Fruit fly (Drosophila melanogaster) whole organism, embryonic: ENCODE results near the gene CG13634.
A peak's percentile ranks its signal among the peaks of the same experiment; 100 is the strongest.

Experiments used
- Ada2b ChIP-seq: fragments of 200-800 bp; sonication (Bioruptor generic); IDR thresholded peaks from 2 replicates; pipeline ENCODE4 v1.3.6; 2022; ENCODE audit warnings: missing biosample characterization, missing genetic modification characterization
- Adf1 ChIP-seq: fragments of 200-800 bp; sonication (Bioruptor generic); IDR thresholded peaks from 2 replicates; pipeline ENCODE4 v1.3.6; 2022; ENCODE audit warnings: missing biosample characterization, missing genetic modification characterization
- CG10959 ChIP-seq: fragments of 200-800 bp; sonication (Bioruptor generic); IDR thresholded peaks from 2 replicates; pipeline ENCODE4 v1.3.6; 2022; ENCODE audit warnings: missing biosample characterization, missing genetic modification characterization
- CG11723 ChIP-seq: fragments of 200-800 bp; sonication (Bioruptor generic); optimal IDR thresholded peaks from 2 replicates; lab custom pipeline; 2017; ENCODE audit warnings: missing biosample characterization, mild to moderate bottlenecking, missing genetic modification characterization
- CG12942 ChIP-seq: fragments of 200-800 bp; sonication (Bioruptor generic); optimal IDR thresholded peaks from 3 replicates; lab custom pipeline; 2016; ENCODE audit warnings: missing biosample characterization, missing genetic modification characterization
- CG15696 ChIP-seq: fragments of 200-800 bp; sonication (Bioruptor generic); optimal IDR thresholded peaks from 2 replicates; lab custom pipeline; 2019; ENCODE audit warnings: missing biosample characterization, mild to moderate bottlenecking, missing genetic modification characterization, moderate library complexity
- CG18262 ChIP-seq: fragments of 200-800 bp; optimal IDR thresholded peaks from 3 replicates; lab custom pipeline; 2019; ENCODE audit warnings: missing biosample characterization, mild to moderate bottlenecking, missing genetic modification characterization, moderate library complexity
- CG18476 ChIP-seq: fragments of 200-800 bp; sonication (Bioruptor generic); optimal IDR thresholded peaks from 2 replicates; lab custom pipeline; 2016; ENCODE audit warnings: missing biosample characterization, mild to moderate bottlenecking, missing genetic modification characterization
- CG18764 ChIP-seq: fragments of 200-800 bp; sonication (Bioruptor generic); optimal IDR thresholded peaks from 3 replicates; lab custom pipeline; 2016; ENCODE audit warnings: missing biosample characterization, missing genetic modification characterization
- CG2712 ChIP-seq: fragments of 200-800 bp; optimal IDR thresholded peaks from 3 replicates; lab custom pipeline; 2019; ENCODE audit warnings: missing biosample characterization, mild to moderate bottlenecking, missing genetic modification characterization, moderate library complexity
- CG3065 ChIP-seq: fragments of 200-800 bp; sonication (Bioruptor generic); optimal IDR thresholded peaks from 2 replicates; lab custom pipeline; 2016; ENCODE audit warnings: missing biosample characterization, missing genetic modification characterization
- CG3163 ChIP-seq: fragments of 200-800 bp; sonication (Bioruptor generic); optimal IDR thresholded peaks from 3 replicates; lab custom pipeline; 2016; ENCODE audit warnings: missing biosample characterization, missing genetic modification characterization
- CG3407 ChIP-seq: fragments of 200-800 bp; sonication (Bioruptor generic); optimal IDR thresholded peaks from 2 replicates; lab custom pipeline; 2018; ENCODE audit warnings: missing biosample characterization, mild to moderate bottlenecking, missing genetic modification characterization
- CG34224 ChIP-seq: fragments of 200-800 bp; sonication (Bioruptor generic); IDR thresholded peaks from 3 replicates; pipeline ENCODE4 v1.3.6; 2022; ENCODE audit warnings: missing biosample characterization, missing genetic modification characterization; ENCODE audit not compliant: partially characterized antibody
- CG4424 ChIP-seq: fragments of 200-800 bp; sonication (Bioruptor generic); optimal IDR thresholded peaks from 3 replicates; lab custom pipeline; 2016; ENCODE audit warnings: missing biosample characterization, missing genetic modification characterization
- CG4707 ChIP-seq: fragments of 200-800 bp; sonication (Bioruptor generic); optimal IDR thresholded peaks from 2 replicates; lab custom pipeline; 2018; ENCODE audit warnings: missing biosample characterization, mild to moderate bottlenecking, missing genetic modification characterization, moderate library complexity
- CG6689 ChIP-seq: fragments of 200-800 bp; sonication (Bioruptor generic); IDR thresholded peaks from 2 replicates; pipeline ENCODE4 v1.3.6; 2022; ENCODE audit warnings: missing biosample characterization, missing genetic modification characterization
- CG7271 ChIP-seq: fragments of 200-800 bp; sonication (Bioruptor generic); optimal IDR thresholded peaks from 2 replicates; lab custom pipeline; 2018; ENCODE audit warnings: missing biosample characterization, mild to moderate bottlenecking, missing genetic modification characterization, moderate library complexity
- CG7987 ChIP-seq: fragments of 200-800 bp; sonication (Bioruptor generic); optimal IDR thresholded peaks from 2 replicates; lab custom pipeline; 2018; ENCODE audit warnings: missing biosample characterization, mild to moderate bottlenecking, missing genetic modification characterization, moderate library complexity
- CG9215 ChIP-seq: fragments of 200-800 bp; sonication (Bioruptor generic); IDR thresholded peaks from 2 replicates; pipeline ENCODE4 v1.3.6; 2022; ENCODE audit warnings: missing biosample characterization, missing genetic modification characterization
- Deaf1 ChIP-seq: fragments of 200-800 bp; optimal IDR thresholded peaks from 3 replicates; lab custom pipeline; 2019; ENCODE audit warnings: missing biosample characterization, mild to moderate bottlenecking, missing genetic modification characterization, moderate library complexity
- Dfd ChIP-seq, 2 experiments: fragments of >200 bp; optimal IDR thresholded peaks; 2 replicates each; lab custom pipeline; 2017; ENCODE audit warnings: missing biosample characterization in 2 of 2, missing genetic modification characterization in 2 of 2
- Doc3 ChIP-seq: fragments of 200-800 bp; sonication (Bioruptor generic); IDR thresholded peaks from 3 replicates; pipeline ENCODE4 v1.3.6; 2022; ENCODE audit warnings: missing biosample characterization, missing genetic modification characterization; ENCODE audit not compliant: partially characterized antibody
- Fer2 ChIP-seq: fragments of 200-800 bp; sonication (Bioruptor generic); optimal IDR thresholded peaks from 2 replicates; lab custom pipeline; 2018; ENCODE audit warnings: missing biosample characterization, mild to moderate bottlenecking, missing genetic modification characterization, moderate library complexity
- H2.0 ChIP-seq: fragments of 200-800 bp; sonication (Bioruptor generic); IDR thresholded peaks from 2 replicates; pipeline ENCODE4 v1.3.6; 2022; ENCODE audit warnings: missing biosample characterization, missing genetic modification characterization
- Hand ChIP-seq: fragments of 200-800 bp; sonication (Bioruptor generic); optimal IDR thresholded peaks from 2 replicates; lab custom pipeline; 2017; ENCODE audit warnings: mild to moderate bottlenecking, missing biosample characterization, missing genetic modification reagents, missing genetic modification characterization
- Hr78 ChIP-seq, 2 experiments: fragments of 200-800 bp in 1 of 2; fragments of >200 bp in 1 of 2; sonication (Bioruptor generic) in 1 of 2; optimal IDR thresholded peaks; 2 replicates each; lab custom pipeline; 2017 to 2019; ENCODE audit warnings: missing biosample characterization in 2 of 2, missing genetic modification characterization in 2 of 2, mild to moderate bottlenecking in 1 of 2, moderate library complexity in 1 of 2
- Scr ChIP-seq: fragments of 200-800 bp; sonication (Bioruptor generic); IDR thresholded peaks from 2 replicates; pipeline ENCODE4 v1.3.6; 2022; ENCODE audit warnings: missing biosample characterization, missing genetic modification characterization; ENCODE audit not compliant: partially characterized antibody
- TFAM ChIP-seq: fragments of 200-800 bp; sonication (Bioruptor generic); optimal IDR thresholded peaks from 2 replicates; lab custom pipeline; 2017; ENCODE audit warnings: missing biosample characterization, missing genetic modification characterization, inconsistent platforms
- br ChIP-seq: fragments of >200 bp; optimal IDR thresholded peaks from 2 replicates; lab custom pipeline; 2017
- dmrt99B ChIP-seq: fragments of 200-800 bp; sonication (Bioruptor generic); optimal IDR thresholded peaks from 2 replicates; lab custom pipeline; 2018; ENCODE audit warnings: missing biosample characterization, mild to moderate bottlenecking, missing genetic modification characterization, moderate library complexity
- ewg ChIP-seq: fragments of 200-800 bp; sonication (Bioruptor generic); optimal IDR thresholded peaks from 3 replicates; lab custom pipeline; 2017; ENCODE audit warnings: mild to moderate bottlenecking, missing biosample characterization, missing genetic modification reagents, missing genetic modification characterization
- fd102C ChIP-seq: fragments of 200-800 bp; sonication (Bioruptor generic); optimal IDR thresholded peaks from 2 replicates; lab custom pipeline; 2018; ENCODE audit warnings: missing biosample characterization, mild to moderate bottlenecking, missing genetic modification characterization, moderate library complexity
- gt ChIP-seq: fragments of 200-800 bp; sonication (Bioruptor generic); IDR thresholded peaks from 2 replicates; pipeline ENCODE4 v1.3.6; 2022; ENCODE audit warnings: missing biosample characterization, missing genetic modification characterization
- ken ChIP-seq: fragments of 200-800 bp; sonication (Bioruptor generic); IDR thresholded peaks from 3 replicates; pipeline ENCODE4 v1.3.6; 2022; ENCODE audit warnings: missing biosample characterization, missing genetic modification characterization
- mld ChIP-seq: fragments of 200-800 bp; sonication (Bioruptor generic); IDR thresholded peaks from 3 replicates; pipeline ENCODE4 v1.3.6; 2022; ENCODE audit warnings: missing biosample characterization, missing genetic modification characterization; ENCODE audit not compliant: partially characterized antibody
- pita ChIP-seq: fragments of 200-800 bp; sonication (Bioruptor generic); optimal IDR thresholded peaks from 2 replicates; lab custom pipeline; 2017; ENCODE audit warnings: missing biosample characterization, mild to moderate bottlenecking, missing genetic modification characterization
- prd ChIP-seq, 3 experiments: fragments of >200 bp in 2 of 3; fragments of 200-800 bp in 1 of 3; sonication (Bioruptor generic) in 1 of 3; optimal IDR thresholded peaks in 2 of 3; IDR thresholded peaks in 1 of 3; 2 replicates in 2 of 3; 3 replicates in 1 of 3; pipeline versions ENCODE4 v1.3.6 to Lab custom; 2017 to 2022; ENCODE audit warnings: missing biosample characterization in 1 of 3, missing genetic modification characterization in 1 of 3
- seq ChIP-seq: fragments of 200-800 bp; sonication (Bioruptor generic); IDR thresholded peaks from 2 replicates; pipeline ENCODE4 v1.3.6; 2022; ENCODE audit warnings: missing biosample characterization, missing genetic modification characterization
- shn ChIP-seq: fragments of 200-800 bp; sonication (Bioruptor generic); optimal IDR thresholded peaks from 3 replicates; lab custom pipeline; 2016; ENCODE audit warnings: missing biosample characterization, missing genetic modification characterization
- sima ChIP-seq: fragments of 200-800 bp; sonication (Bioruptor generic); optimal IDR thresholded peaks from 2 replicates; lab custom pipeline; 2016; ENCODE audit warnings: missing biosample characterization, missing genetic modification characterization
- slbo ChIP-seq: fragments of 200-800 bp; sonication (Bioruptor generic); IDR thresholded peaks from 2 replicates; pipeline ENCODE4 v1.3.6; 2022; ENCODE audit warnings: missing biosample characterization, missing genetic modification characterization
- sob ChIP-seq: fragments of 200-800 bp; sonication (Bioruptor generic); IDR thresholded peaks from 2 replicates; pipeline ENCODE4 v1.3.6; 2022; ENCODE audit warnings: missing biosample characterization, missing genetic modification characterization
- stc ChIP-seq: fragments of 200-800 bp; sonication (Bioruptor generic); IDR thresholded peaks from 2 replicates; pipeline ENCODE4 v1.3.6; 2022; ENCODE audit warnings: missing biosample characterization, missing genetic modification characterization
- sug ChIP-seq: fragments of 200-800 bp; optimal IDR thresholded peaks from 2 replicates; lab custom pipeline; 2019; ENCODE audit warnings: missing biosample characterization, mild to moderate bottlenecking, missing genetic modification characterization, moderate library complexity
- tna ChIP-seq: fragments of 200-800 bp; sonication (Bioruptor generic); IDR thresholded peaks from 2 replicates; pipeline ENCODE4 v1.3.6; 2022; ENCODE audit warnings: missing biosample characterization, missing genetic modification characterization; ENCODE audit not compliant: partially characterized antibody
- wdn ChIP-seq: fragments of 200-800 bp; sonication (Bioruptor generic); IDR thresholded peaks from 2 replicates; pipeline ENCODE4 v1.3.6; 2022; ENCODE audit warnings: missing biosample characterization, missing genetic modification characterization
- yki ChIP-seq: fragments of >200 bp; optimal IDR thresholded peaks from 3 replicates; lab custom pipeline; 2018

CG13634 gene

DNA sequence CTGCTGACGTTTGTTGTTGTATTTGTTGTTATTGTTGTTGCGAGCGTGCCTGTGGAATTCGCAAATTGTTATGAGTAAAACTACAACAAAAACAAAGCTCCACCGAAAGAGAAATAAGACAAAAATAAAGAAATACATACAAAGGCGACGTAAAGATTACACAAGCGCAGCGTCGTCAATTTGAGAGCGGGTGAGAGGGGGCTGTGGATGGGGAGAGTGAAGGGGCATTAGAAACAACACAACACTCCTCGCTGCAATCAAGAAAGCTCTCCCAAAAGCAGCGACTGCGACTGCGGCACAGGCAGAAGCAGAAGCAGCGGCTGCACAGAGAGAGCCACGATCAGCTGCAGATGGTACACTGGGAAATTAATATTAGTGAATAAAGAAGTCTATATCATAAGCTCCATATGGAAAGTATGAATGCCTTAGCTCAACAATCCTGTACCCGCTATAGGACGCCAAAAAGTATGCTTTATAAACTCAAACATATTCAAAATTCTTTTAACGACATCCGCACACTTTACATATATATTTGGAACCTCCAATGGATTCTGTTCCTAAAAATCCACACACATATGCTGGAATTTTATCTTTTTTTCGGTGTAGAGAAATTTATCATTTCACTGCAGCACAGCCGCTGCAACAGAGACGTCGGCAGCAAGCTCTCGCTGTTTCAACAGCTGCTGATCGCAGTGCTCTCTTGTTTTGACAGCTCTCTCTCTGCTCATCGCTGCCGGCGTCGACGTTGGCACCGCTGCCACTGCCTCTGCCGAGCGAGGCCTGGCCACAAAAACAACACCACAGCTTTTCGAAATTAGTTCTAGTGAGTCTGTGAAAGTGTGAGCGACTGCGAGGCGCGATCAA is 21.2 kb downstream of the CG13634 start, which contains the start of gene CG13631 (continued):
- peak; percentile 39 for TF ChIP-seq Hand (GFP tag; lab: Kevin White, UChicago)
- peak; percentile 90 for TF ChIP-seq CG18476 (GFP tag; lab: Kevin White, UChicago)
- peak; percentile 66 for TF ChIP-seq CG15696 (tag; lab: Kevin White, UChicago)
- peak; percentile 83 for TF ChIP-seq CG10959 (GFP tag; lab: Robert Waterston, UW)
- no peak for TF ChIP-seq Doc3 (GFP tag; lab: Robert Waterston, UW)
- peak; percentile 96 for TF ChIP-seq ewg (GFP tag; lab: Kevin White, UChicago)
- peak; percentile 87 for TF ChIP-seq seq (GFP tag; lab: Robert Waterston, UW)
- peak; percentile 44 for TF ChIP-seq CG7271
- peak; percentile 98 for TF ChIP-seq dmrt99B (tag; lab: Kevin White, UChicago)
- no peak for TF ChIP-seq pita (GFP tag; lab: Kevin White, UChicago)
- TF ChIP-seq sob (GFP tag; lab: Robert Waterston, UW) = peak; percentile 77
- TF ChIP-seq CG18262 = peak; percentile 98
- no peak for TF ChIP-seq tna
- TF ChIP-seq CG3065 (GFP tag; lab: Kevin White, UChicago) = peak; percentile 83
- TF ChIP-seq Dfd (GFP tag; optimal IDR thresholded peaks at IDR 0.05; lab: Kevin White, UChicago) = no peak
- peak; percentile 67 for TF ChIP-seq Deaf1 (tag; lab: Kevin White, UChicago)
- TF ChIP-seq prd (optimal IDR thresholded peaks at IDR 0.05; lab: Kevin White, UChicago) = no peak
- peak; percentile 95 for TF ChIP-seq prd (GFP tag; IDR thresholded peaks at IDR 0.05; lab: Robert Waterston, UW)
- peak; percentile 72 for TF ChIP-seq TFAM
- peak; percentile 52 for TF ChIP-seq CG3163 (GFP tag; lab: Kevin White, UChicago)
- peak; percentile 90 for TF ChIP-seq CG12942
- no peak for TF ChIP-seq mld
- peak; percentile 90 for TF ChIP-seq CG18764 (GFP tag; lab: Kevin White, UChicago)
- TF ChIP-seq CG7987 = peak; percentile 68
- TF ChIP-seq slbo (GFP tag; lab: Robert Waterston, UW) = peak; percentile 60
- TF ChIP-seq br = no peak
- peak; percentile 96 for TF ChIP-seq ken
- TF ChIP-seq Fer2 = peak; percentile 61
- peak; percentile 86 for TF ChIP-seq shn
- no peak for TF ChIP-seq fd102C
- no peak for TF ChIP-seq Scr
- TF ChIP-seq CG3407 (GFP tag; lab: Kevin White, UChicago) = peak; percentile 95
- peak; percentile 76 for TF ChIP-seq sima
- no peak for TF ChIP-seq CG34224 (GFP tag; lab: Robert Waterston, UW)
- peak; percentile 96 for TF ChIP-seq stc (GFP tag; lab: Robert Waterston, UW)
- peak; percentile 96 for TF ChIP-seq CG6689
- peak; percentile 98 for TF ChIP-seq CG4424 (GFP tag; lab: Kevin White, UChicago)
- TF ChIP-seq sug (tag; lab: Kevin White, UChicago) = peak; percentile 71
- TF ChIP-seq yki (lab: Kevin White, UChicago) = no peak
- TF ChIP-seq Adf1 (GFP tag; lab: Robert Waterston, UW) = peak; percentile 87
- peak; percentile 71 for TF ChIP-seq CG9215
- TF ChIP-seq Ada2b (GFP tag; lab: Robert Waterston, UW) = peak; percentile 82
- peak in 1 of 2 experiments; percentile 85 for TF ChIP-seq Hr78 (GFP tag; optimal IDR thresholded peaks at IDR 0.05; lab: Kevin White, UChicago)
- peak; percentile 77 for TF ChIP-seq H2.0 (GFP tag; lab: Robert Waterston, UW)
- TF ChIP-seq gt = peak; percentile 92
- peak; percentile 92 for TF ChIP-seq CG11723 (GFP tag; lab: Kevin White, UChicago)
- TF ChIP-seq CG4707 = peak; percentile 80
- TF ChIP-seq CG2712 (tag; lab: Kevin White, UChicago) = peak; percentile 98
- TF ChIP-seq wdn (GFP tag; lab: Robert Waterston, UW) = 0 out of 2 replicates have a peak, but pooled peaks have one; percentile 51
